Worm (Caenorhabditis elegans): Measurements from ENCODE around the gene nhr-11.

ce11 chrIV:9037063-9037462 lies 32.7 kb upstream of the nhr-11 start, which contains the start of gene C53D6.7:
- TF ChIP-seq lin-11 (tag; optimal IDR thresholded peaks at IDR 0.05) (no peak), fos-1 (tag; optimal IDR thresholded peaks at IDR 0.05) (no peak), dmd-4 (tag; optimal IDR thresholded peaks at IDR 0.05) (no peak), ama-1 (optimal IDR thresholded peaks at IDR 0.05) (no peak)
